Fruit fly (Drosophila melanogaster) whole organism, adult: ENCODE results near the gene Gr28b.

Experiments used
- CG12768 ChIP-seq: fragments of 200-800 bp; sonication (Bioruptor generic); optimal IDR thresholded peaks from 2 replicates; lab custom pipeline; 2017; ENCODE audit warnings: missing biosample characterization, missing genetic modification characterization, mild to moderate bottlenecking, moderate library complexity, missing genetic modification reagents
- CG14711 ChIP-seq: fragments of 200-800 bp; sonication (Bioruptor generic); optimal IDR thresholded peaks from 2 replicates; lab custom pipeline; 2018; ENCODE audit warnings: missing biosample characterization, mild to moderate bottlenecking, missing genetic modification characterization, moderate library complexity
- CG1620 ChIP-seq: fragments of 200-800 bp; sonication (Bioruptor generic); optimal IDR thresholded peaks from 2 replicates; lab custom pipeline; 2016; ENCODE audit warnings: missing biosample characterization, missing genetic modification characterization
- CG33017 ChIP-seq: fragments of 200-800 bp; sonication (Bioruptor generic); optimal IDR thresholded peaks from 2 replicates; lab custom pipeline; 2018; ENCODE audit warnings: missing biosample characterization, mild to moderate bottlenecking, missing genetic modification characterization, moderate library complexity
- CG5204 ChIP-seq: fragments of 200-800 bp; sonication (Bioruptor generic); optimal IDR thresholded peaks from 2 replicates; lab custom pipeline; 2016; ENCODE audit warnings: missing biosample characterization, missing genetic modification characterization
- CG7045 ChIP-seq: fragments of 200-800 bp; sonication (Bioruptor generic); optimal IDR thresholded peaks from 2 replicates; lab custom pipeline; 2017; ENCODE audit warnings: missing biosample characterization, mild to moderate bottlenecking, missing genetic modification characterization
- CG7101 ChIP-seq: fragments of 200-800 bp; sonication (Bioruptor generic); optimal IDR thresholded peaks from 2 replicates; lab custom pipeline; 2018; ENCODE audit warnings: missing biosample characterization, mild to moderate bottlenecking, missing genetic modification characterization, moderate library complexity
- Clk ChIP-seq: fragments of 200-800 bp; sonication (Bioruptor generic); optimal IDR thresholded peaks from 2 replicates; lab custom pipeline; 2017; ENCODE audit warnings: missing biosample characterization, missing genetic modification characterization
- Crg-1 ChIP-seq: fragments of 200-800 bp; sonication (Bioruptor generic); optimal IDR thresholded peaks from 2 replicates; lab custom pipeline; 2016; ENCODE audit warnings: missing biosample characterization, missing genetic modification characterization
- Hr96 ChIP-seq: fragments of 200-800 bp; sonication (Bioruptor generic); optimal IDR thresholded peaks from 2 replicates; lab custom pipeline; 2016; ENCODE audit warnings: missing biosample characterization, missing genetic modification characterization
- Mnt ChIP-seq: fragments of 200-800 bp; sonication (Bioruptor generic); optimal IDR thresholded peaks from 2 replicates; lab custom pipeline; 2016; ENCODE audit warnings: missing biosample characterization, mild to moderate bottlenecking, missing genetic modification characterization
- bab1 ChIP-seq: fragments of 200-800 bp; sonication (Bioruptor generic); optimal IDR thresholded peaks from 3 replicates; lab custom pipeline; 2019; ENCODE audit warnings: missing biosample characterization, mild to moderate bottlenecking, missing genetic modification characterization, moderate library complexity
- cic ChIP-seq: fragments of 200-800 bp; sonication (Bioruptor generic); optimal IDR thresholded peaks from 2 replicates; lab custom pipeline; 2017; ENCODE audit warnings: missing biosample characterization, mild to moderate bottlenecking, missing genetic modification characterization, moderate library complexity
- cnc ChIP-seq, 2 experiments: fragments of >200 bp; optimal IDR thresholded peaks; 2 replicates each; lab custom pipeline; 2017
- kay ChIP-seq: fragments of 200-800 bp; sonication (Bioruptor generic); peaks from one replicate; lab custom pipeline; 2016; ENCODE audit warnings: missing biosample characterization, missing genetic modification characterization, borderline replicate concordance
- ovo ChIP-seq: fragments of 200-800 bp; sonication (Bioruptor generic); optimal IDR thresholded peaks from 2 replicates; lab custom pipeline; 2016; ENCODE audit warnings: missing biosample characterization, missing genetic modification characterization
- pad ChIP-seq: fragments of 200-800 bp; sonication (Bioruptor generic); optimal IDR thresholded peaks from 3 replicates; lab custom pipeline; 2017; ENCODE audit warnings: missing biosample characterization, missing genetic modification characterization, mild to moderate bottlenecking, moderate library complexity, missing genetic modification reagents
- tj ChIP-seq: fragments of 200-800 bp; sonication (Bioruptor generic); optimal IDR thresholded peaks from 3 replicates; lab custom pipeline; 2017; ENCODE audit warnings: missing biosample characterization, mild to moderate bottlenecking, missing genetic modification characterization, moderate library complexity
- toe ChIP-seq: fragments of 200-800 bp; sonication (Bioruptor generic); optimal IDR thresholded peaks from 2 replicates; lab custom pipeline; 2016; ENCODE audit warnings: missing biosample characterization, missing genetic modification characterization

The Gr28b gene

dm6 chr2L:7462147-7462546 lies at the start of gene Gr28b:
Gr28b (minus strand) TSS chr2L:7462247.
- TF ChIP-seq Crg-1 (GFP tag; lab: Kevin White, UChicago) (no peak), CG12768 (GFP tag; lab: Kevin White, UChicago) (no peak), bab1 (GFP tag; lab: Kevin White, UChicago) (no peak), toe (GFP tag; lab: Kevin White, UChicago) (no peak), CG33017 (no peak), Clk (GFP tag; lab: Kevin White, UChicago) (no peak), CG1620 (GFP tag; lab: Kevin White, UChicago) (no peak), pad (GFP tag; lab: Kevin White, UChicago) (no peak), ovo (GFP tag; lab: Kevin White, UChicago) (no peak), CG14711 (tag; lab: Kevin White, UChicago) (no peak), cic (GFP tag; lab: Kevin White, UChicago) (no peak), CG5204 (GFP tag; lab: Kevin White, UChicago) (no peak), CG7045 (GFP tag; lab: Kevin White, UChicago) (no peak), Hr96 (GFP tag; lab: Kevin White, UChicago) (no peak), Mnt (GFP tag; lab: Kevin White, UChicago) (no peak), kay (GFP tag; lab: Kevin White, UChicago) (no peak), tj (no peak), CG7101 (tag; lab: Kevin White, UChicago) (no peak)

DNA sequence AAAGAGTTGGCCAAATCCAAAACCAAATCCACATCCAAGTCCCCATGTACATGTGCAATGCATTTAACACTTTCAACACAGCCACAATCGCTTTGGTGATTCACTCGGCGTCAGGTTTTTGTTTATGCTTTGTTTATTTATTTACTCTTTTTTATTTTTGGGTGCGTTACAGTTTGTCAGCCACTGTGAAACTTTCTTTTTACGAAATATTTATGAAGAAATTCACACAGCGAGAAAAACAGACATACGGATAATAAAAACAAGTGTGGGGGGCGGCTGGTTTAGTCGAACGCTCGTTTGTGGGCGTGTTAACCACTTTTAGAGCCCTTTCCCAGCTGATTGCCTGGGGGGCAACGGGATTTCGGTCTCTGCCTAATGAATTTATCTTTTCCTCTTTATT lies 46.8 kb upstream of the Gr28b start:
- TF ChIP-seq cic (GFP tag; lab: Kevin White, UChicago) (no peak), CG5204 (GFP tag; lab: Kevin White, UChicago) (no peak), CG33017 (no peak), tj (no peak)

DNA sequence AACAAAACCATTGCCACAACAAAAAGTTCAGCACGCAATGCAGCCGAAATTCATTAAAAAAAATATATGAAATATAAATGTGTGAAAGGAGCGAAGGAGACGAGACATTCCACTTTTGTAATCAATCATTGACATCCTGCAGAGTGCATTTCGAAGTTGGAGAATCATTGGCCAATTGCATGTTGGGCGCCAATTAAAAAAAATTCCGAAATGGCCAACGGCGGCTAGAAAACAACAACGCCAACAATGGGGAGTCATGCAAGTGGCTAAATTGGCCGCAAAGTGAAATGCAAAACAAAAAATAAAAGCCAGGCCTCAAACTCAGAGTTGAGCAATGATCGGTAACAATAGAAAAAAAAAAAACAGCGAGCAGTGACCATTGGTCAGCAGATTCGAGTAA lies 46.4 kb upstream of the Gr28b start:
- no peak for TF ChIP-seq CG1620 (GFP tag; lab: Kevin White, UChicago)
- TF ChIP-seq bab1 (GFP tag; lab: Kevin White, UChicago), result no peak
- no peak for TF ChIP-seq CG12768 (GFP tag; lab: Kevin White, UChicago)
- TF ChIP-seq tj, result no peak

dm6 chr2L:7507447-7507846 lies 45.4 kb upstream of the Gr28b start:
- TF ChIP-seq Crg-1 (GFP tag; lab: Kevin White, UChicago), result no peak
- TF ChIP-seq toe (GFP tag; lab: Kevin White, UChicago), result no peak
- TF ChIP-seq tj, result peak; percentile 22
- TF ChIP-seq kay (GFP tag; lab: Kevin White, UChicago), result no peak
- no peak for TF ChIP-seq bab1 (GFP tag; lab: Kevin White, UChicago)

- no peak for TF ChIP-seq cnc (optimal IDR thresholded peaks at IDR 0.05; lab: Kevin White, UChicago)
- no peak for TF ChIP-seq Hr96 (GFP tag; lab: Kevin White, UChicago)
- TF ChIP-seq Mnt (GFP tag; lab: Kevin White, UChicago), result no peak
- no peak for TF ChIP-seq bab1 (GFP tag; lab: Kevin White, UChicago)
- no peak for TF ChIP-seq tj
Measured at dm6 chr2L:7505976-7506375, 43.9 kb upstream of the Gr28b start.

dm6 chr2L:7504529-7504928 lies 42.5 kb upstream of the Gr28b start:
- TF ChIP-seq CG5204 (GFP tag; lab: Kevin White, UChicago) (no peak), pad (GFP tag; lab: Kevin White, UChicago) (no peak), CG14711 (tag; lab: Kevin White, UChicago) (no peak), CG12768 (GFP tag; lab: Kevin White, UChicago) (no peak), cnc (optimal IDR thresholded peaks at IDR 0.05; lab: Kevin White, UChicago) (no peak), bab1 (GFP tag; lab: Kevin White, UChicago) (no peak)

DNA sequence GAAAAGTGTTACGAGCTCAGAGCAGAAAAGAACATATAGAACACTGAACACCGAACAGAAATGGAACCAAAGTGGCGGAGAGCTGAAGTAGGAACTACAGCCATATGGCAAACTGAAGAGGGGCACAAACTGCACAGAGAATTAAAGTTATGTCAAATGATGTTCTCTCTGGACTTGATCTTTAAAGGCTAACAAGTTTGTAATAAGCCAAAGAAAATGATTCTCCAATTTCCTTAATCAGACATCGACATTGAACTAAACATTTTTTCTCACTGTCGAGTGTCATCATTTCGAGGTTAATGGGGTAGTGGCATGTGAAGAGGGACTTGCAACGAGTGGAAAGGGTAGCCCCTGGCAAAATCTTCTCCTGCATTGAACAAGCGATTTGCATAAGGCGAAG lies 41.7 kb upstream of the Gr28b start:
- TF ChIP-seq CG12768 (GFP tag; lab: Kevin White, UChicago), result no peak
- TF ChIP-seq bab1 (GFP tag; lab: Kevin White, UChicago), result no peak
- TF ChIP-seq CG7045 (GFP tag; lab: Kevin White, UChicago), result no peak
- no peak for TF ChIP-seq CG1620 (GFP tag; lab: Kevin White, UChicago)
- TF ChIP-seq CG14711 (tag; lab: Kevin White, UChicago), result no peak
- no peak for TF ChIP-seq CG33017
- TF ChIP-seq toe (GFP tag; lab: Kevin White, UChicago), result no peak
- no peak for TF ChIP-seq cic (GFP tag; lab: Kevin White, UChicago)

DNA sequence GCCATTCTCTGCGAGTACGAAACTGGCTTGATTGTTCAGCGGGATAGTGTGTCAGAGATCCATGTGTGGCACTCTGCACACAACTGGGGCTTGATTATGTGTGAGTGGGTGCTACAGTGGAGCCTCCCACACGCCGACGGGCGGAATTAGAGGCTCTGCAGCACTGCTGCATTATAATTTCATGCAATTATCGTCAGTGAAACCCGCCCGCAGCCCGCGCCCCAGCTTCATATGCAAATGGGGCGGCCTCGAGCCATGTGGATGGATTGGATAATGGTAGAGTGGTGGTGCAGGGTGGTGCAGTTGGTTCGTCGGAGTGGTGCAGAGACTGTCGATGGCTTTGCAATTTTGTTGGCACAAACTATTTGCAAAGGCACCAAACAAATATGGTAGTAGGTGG lies 39.7 kb upstream of the Gr28b start:
- TF ChIP-seq CG5204 (GFP tag; lab: Kevin White, UChicago) (no peak), CG7045 (GFP tag; lab: Kevin White, UChicago) (no peak), Clk (GFP tag; lab: Kevin White, UChicago) (no peak), Hr96 (GFP tag; lab: Kevin White, UChicago) (no peak), CG14711 (tag; lab: Kevin White, UChicago) (no peak), Crg-1 (GFP tag; lab: Kevin White, UChicago) (no peak), cnc (optimal IDR thresholded peaks at IDR 0.05; lab: Kevin White, UChicago) (no peak), ovo (GFP tag; lab: Kevin White, UChicago) (no peak), Mnt (GFP tag; lab: Kevin White, UChicago) (no peak)
